Worm (Caenorhabditis elegans) whole organism, L1 larva: Measurements from ENCODE around the gene F35F10.6.
A peak's percentile ranks its signal among the peaks of the same experiment; 100 is the strongest.

Source experiments
- F16B12.6 ChIP-seq: fragments of 150-350 bp; optimal IDR thresholded peaks from 2 replicates; lab custom pipeline; 2014; ENCODE audit warnings: missing biosample characterization, missing genetic modification characterization
- Y116A8C.19 ChIP-seq: sonication (generic microtip); optimal IDR thresholded peaks from 2 replicates; lab custom pipeline; 2016; ENCODE audit warnings: missing compliant biosample characterization, missing genetic modification characterization, borderline replicate concordance
- ama-1 ChIP-seq: fragments of 150-350 bp; optimal IDR thresholded peaks from 2 replicates; lab custom pipeline; 2014
- blmp-1 ChIP-seq: fragments of 150-350 bp; optimal IDR thresholded peaks from 2 replicates; lab custom pipeline; 2014; ENCODE audit warnings: missing biosample characterization, missing genetic modification characterization
- ceh-63 ChIP-seq: fragments of 200-800 bp; sonication (Bioruptor generic); optimal IDR thresholded peaks from 2 replicates; lab custom pipeline; 2018; ENCODE audit warnings: mild to moderate bottlenecking, missing genetic modification characterization, missing compliant biosample characterization
- ceh-82 ChIP-seq, 3 experiments: fragments of 150-350 bp in 1 of 3; sonication (generic microtip) in 2 of 3; optimal IDR thresholded peaks; 2 replicates each; lab custom pipeline; 2014 to 2017; ENCODE audit warnings: missing biosample characterization in 3 of 3, missing genetic modification characterization in 3 of 3
- ceh-88 ChIP-seq: fragments of 200-800 bp; sonication (Bioruptor generic); IDR thresholded peaks from 2 replicates; pipeline ENCODE4 v1.3.6; 2022; ENCODE audit warnings: missing genetic modification characterization, missing compliant biosample characterization
- ceh-90 ChIP-seq: sonication (generic microtip); optimal IDR thresholded peaks from 2 replicates; lab custom pipeline; 2016; ENCODE audit warnings: missing genetic modification characterization, missing compliant biosample characterization
- ces-1 ChIP-seq: fragments of 150-350 bp; optimal IDR thresholded peaks from 2 replicates; lab custom pipeline; 2014; ENCODE audit warnings: missing biosample characterization, missing genetic modification reagents, missing genetic modification characterization
- dsc-1 ChIP-seq: sonication (generic microtip); optimal IDR thresholded peaks from 2 replicates; lab custom pipeline; 2016; ENCODE audit warnings: mild to moderate bottlenecking, missing genetic modification characterization, missing compliant biosample characterization
- efl-1 ChIP-seq, 4 experiments: fragments of 150-350 bp; optimal IDR thresholded peaks in 3 of 4; peaks in 1 of 4; 1 replicate in 1 of 4; 2 replicates in 3 of 4; lab custom pipeline; 2014; ENCODE audit warnings: missing biosample characterization in 2 of 4, missing genetic modification characterization in 2 of 4, missing genetic modification reagents in 2 of 4
- egl-13 ChIP-seq: sonication (generic microtip); optimal IDR thresholded peaks from 2 replicates; lab custom pipeline; 2016; ENCODE audit warnings: missing genotype, missing genetic modification reagents, missing genetic modification characterization, missing compliant biosample characterization
- egl-27 ChIP-seq, 2 experiments: fragments of 150-350 bp in 1 of 2; sonication (generic microtip); optimal IDR thresholded peaks; 3 replicates each; lab custom pipeline; 2017 to 2018; ENCODE audit warnings: missing biosample characterization in 2 of 2, missing genetic modification characterization in 2 of 2, missing genetic modification reagents in 2 of 2
- elt-2 ChIP-seq: sonication (generic microtip); optimal IDR thresholded peaks from 2 replicates; lab custom pipeline; 2016; ENCODE audit warnings: missing genetic modification characterization, mild to moderate bottlenecking, inconsistent platforms, missing compliant biosample characterization, missing genetic modification reagents
- elt-3 ChIP-seq, 6 experiments: fragments of 150-350 bp in 1 of 6; sonication (generic microtip); optimal IDR thresholded peaks; 2 replicates each; lab custom pipeline; 2017 to 2018; ENCODE audit warnings: missing biosample characterization in 6 of 6, missing genetic modification characterization in 6 of 6, inconsistent platforms in 1 of 6
- fos-1 ChIP-seq: fragments of 150-350 bp; optimal IDR thresholded peaks from 2 replicates; lab custom pipeline; 2014; ENCODE audit warnings: missing biosample characterization, missing genetic modification characterization
- grh-1 ChIP-seq: fragments of 200-800 bp; sonication (Bioruptor generic); IDR thresholded peaks from 2 replicates; pipeline ENCODE4 v1.3.6; 2022; ENCODE audit warnings: missing genetic modification reagents, missing genetic modification characterization, missing compliant biosample characterization
- jun-1 ChIP-seq: fragments of 150-350 bp; optimal IDR thresholded peaks from 2 replicates; lab custom pipeline; 2014; ENCODE audit warnings: missing biosample characterization, missing genetic modification reagents, missing genetic modification characterization
- lin-13 ChIP-seq: fragments of 150-350 bp; optimal IDR thresholded peaks from 2 replicates; lab custom pipeline; 2014; ENCODE audit warnings: missing biosample characterization, missing genetic modification reagents, missing genetic modification characterization
- lin-15B ChIP-seq: fragments of 150-350 bp; sonication (generic microtip); optimal IDR thresholded peaks from 3 replicates; lab custom pipeline; 2014; ENCODE audit warnings: missing biosample characterization, missing genetic modification characterization
- lin-35 ChIP-seq, 2 experiments: fragments of 150-350 bp; optimal IDR thresholded peaks; 2 replicates each; lab custom pipeline; 2014; ENCODE audit warnings: missing biosample characterization in 2 of 2, missing genetic modification characterization in 2 of 2, missing genetic modification reagents in 2 of 2
- lir-3 ChIP-seq: sonication (generic microtip); optimal IDR thresholded peaks from 2 replicates; lab custom pipeline; 2016; ENCODE audit warnings: mild to moderate bottlenecking, missing genetic modification characterization, moderate library complexity, missing compliant biosample characterization; ENCODE audit not compliant: poor library complexity
- lsy-2 ChIP-seq, 2 experiments: fragments of 150-350 bp; optimal IDR thresholded peaks; 2 replicates each; lab custom pipeline; 2014; ENCODE audit warnings: missing biosample characterization in 2 of 2, missing genetic modification characterization in 2 of 2
- mab-9 ChIP-seq: fragments of 200-800 bp; sonication (Bioruptor generic); IDR thresholded peaks from 2 replicates; pipeline ENCODE4 v1.3.6; 2022; ENCODE audit warnings: missing genetic modification reagents, missing genetic modification characterization, missing compliant biosample characterization
- mef-2 ChIP-seq: fragments of 150-350 bp; optimal IDR thresholded peaks from 2 replicates; lab custom pipeline; 2014; ENCODE audit warnings: missing biosample characterization, missing genetic modification characterization
- nhr-12 ChIP-seq: sonication (generic microtip); optimal IDR thresholded peaks from 2 replicates; lab custom pipeline; 2017; ENCODE audit warnings: missing biosample characterization, missing genetic modification characterization
- nhr-237 ChIP-seq: fragments of 150-350 bp; optimal IDR thresholded peaks from 2 replicates; lab custom pipeline; 2014; ENCODE audit warnings: missing biosample characterization, missing genetic modification characterization
- nhr-47 ChIP-seq: sonication (generic microtip); optimal IDR thresholded peaks from 2 replicates; lab custom pipeline; 2016; ENCODE audit warnings: mild to moderate bottlenecking, missing genetic modification characterization, moderate library complexity, missing compliant biosample characterization
- nhr-76 ChIP-seq: sonication (generic microtip); optimal IDR thresholded peaks from 2 replicates; lab custom pipeline; 2017; ENCODE audit warnings: missing biosample characterization, missing genetic modification characterization
- nhr-77 ChIP-seq: fragments of 150-350 bp; optimal IDR thresholded peaks from 2 replicates; lab custom pipeline; 2014; ENCODE audit warnings: missing biosample characterization, missing genetic modification characterization
- nhr-84 ChIP-seq: sonication (generic microtip); optimal IDR thresholded peaks from 2 replicates; lab custom pipeline; 2017; ENCODE audit warnings: missing biosample characterization, missing genetic modification characterization
- nhr-85 ChIP-seq: sonication (generic microtip); peaks from one replicate; lab custom pipeline; 2016; ENCODE audit warnings: missing genetic modification characterization, inconsistent platforms, missing compliant biosample characterization
- pag-3 ChIP-seq: sonication (generic microtip); optimal IDR thresholded peaks from 2 replicates; lab custom pipeline; 2017; ENCODE audit warnings: missing genetic modification characterization, mild to moderate bottlenecking, missing compliant biosample characterization, antibody characterized with exemption, borderline replicate concordance; ENCODE audit not compliant: insufficient read depth
- rnt-1 ChIP-seq: sonication (generic microtip); optimal IDR thresholded peaks from 2 replicates; lab custom pipeline; 2016; ENCODE audit warnings: mild to moderate bottlenecking, missing genetic modification characterization, moderate library complexity, missing compliant biosample characterization
- skn-1 ChIP-seq: fragments of 150-350 bp; optimal IDR thresholded peaks from 2 replicates; lab custom pipeline; 2014; ENCODE audit warnings: missing biosample characterization, missing genetic modification characterization
- snu-23 ChIP-seq: sonication (generic microtip); optimal IDR thresholded peaks from 2 replicates; lab custom pipeline; 2016; ENCODE audit warnings: missing genetic modification characterization, missing compliant biosample characterization
- sox-4 ChIP-seq: sonication (generic microtip); optimal IDR thresholded peaks from 2 replicates; lab custom pipeline; 2016; ENCODE audit warnings: missing genetic modification characterization, missing compliant biosample characterization
- unc-30 ChIP-seq: sonication (generic microtip); optimal IDR thresholded peaks from 2 replicates; lab custom pipeline; 2017; ENCODE audit warnings: missing biosample characterization, missing genetic modification characterization
- unc-62 ChIP-seq: fragments of 150-350 bp; optimal IDR thresholded peaks from 2 replicates; lab custom pipeline; 2014; ENCODE audit warnings: missing biosample characterization, missing genetic modification reagents, missing genetic modification characterization
- unc-86 ChIP-seq: sonication (generic microtip); optimal IDR thresholded peaks from 2 replicates; lab custom pipeline; 2016; ENCODE audit warnings: missing genetic modification characterization, missing compliant biosample characterization
- unc-98 ChIP-seq: fragments of 200-800 bp; sonication (Bioruptor generic); IDR thresholded peaks from 2 replicates; pipeline ENCODE4 v1.3.6; 2022; ENCODE audit warnings: missing genetic modification characterization, missing compliant biosample characterization
- vab-15 ChIP-seq: sonication (generic microtip); optimal IDR thresholded peaks from 2 replicates; lab custom pipeline; 2017; ENCODE audit warnings: missing genotype, mild to moderate bottlenecking, missing genetic modification characterization, missing compliant biosample characterization
- xbp-1 ChIP-seq: sonication (generic microtip); optimal IDR thresholded peaks from 2 replicates; lab custom pipeline; 2016; ENCODE audit warnings: missing genetic modification characterization, missing compliant biosample characterization
- zag-1 ChIP-seq: fragments of 150-350 bp; optimal IDR thresholded peaks from 2 replicates; lab custom pipeline; 2014; ENCODE audit warnings: missing biosample characterization, missing genetic modification characterization
- zip-4 ChIP-seq: fragments of 200-800 bp; sonication (Bioruptor generic); optimal IDR thresholded peaks from 2 replicates; lab custom pipeline; 2018; ENCODE audit warnings: mild to moderate bottlenecking, missing genetic modification characterization, moderate library complexity, missing compliant biosample characterization
- ztf-11 ChIP-seq, 2 experiments: sonication (generic microtip); optimal IDR thresholded peaks; 2 replicates each; lab custom pipeline; 2016 to 2017; ENCODE audit warnings: missing genetic modification characterization in 2 of 2, missing biosample characterization in 1 of 2, missing compliant biosample characterization in 1 of 2
- ztf-4 ChIP-seq: fragments of 150-350 bp; optimal IDR thresholded peaks from 2 replicates; lab custom pipeline; 2014; ENCODE audit warnings: missing biosample characterization, missing genetic modification characterization

The F35F10.6 gene

DNA sequence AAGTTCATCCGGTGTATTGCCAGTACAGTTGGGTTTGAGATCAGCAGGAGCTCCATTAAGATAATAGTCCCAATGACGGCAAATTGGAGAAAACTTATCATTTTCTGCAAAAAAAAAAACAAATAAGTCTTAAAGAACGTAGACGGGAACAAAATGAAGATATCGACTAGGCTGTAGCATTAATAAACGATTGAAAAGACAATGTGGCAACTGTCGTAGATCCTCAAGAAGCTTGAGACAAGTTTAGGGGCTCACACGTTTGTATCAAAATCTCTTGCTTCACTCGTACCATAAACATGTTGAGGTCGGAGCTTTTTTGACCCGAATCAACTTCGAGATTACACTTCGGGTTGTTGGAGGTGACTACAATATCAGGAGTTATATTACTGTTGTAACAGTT is 30.8 kb upstream of the F35F10.6 start, which contains the start of gene F35F10.14:
Gene F35F10.14, minus strand, starts transcription at position 101 of the 400 bp plus-strand sequence.
- TF ChIP-seq nhr-12 (tag; lab: Kevin White, UChicago) (no peak), lin-15B (tag; lab: Kevin White, UChicago) (no peak), mef-2 (no peak), snu-23 (GFP tag; lab: Kevin White, UChicago) (no peak), ceh-63 (GFP tag; lab: Kevin White, UChicago) (no peak), unc-62 (no peak), zag-1 (tag; lab: Kevin White, UChicago) (no peak), unc-30 (no peak), ceh-82 (tag; optimal IDR thresholded peaks at IDR 0.05; lab: Kevin White, UChicago) (no peak), nhr-47 (tag; lab: Kevin White, UChicago) (no peak), nhr-84 (tag; lab: Kevin White, UChicago) (no peak), pag-3 (tag; lab: Kevin White, UChicago) (no peak), ceh-90 (tag; lab: Kevin White, UChicago) (no peak)

DNA sequence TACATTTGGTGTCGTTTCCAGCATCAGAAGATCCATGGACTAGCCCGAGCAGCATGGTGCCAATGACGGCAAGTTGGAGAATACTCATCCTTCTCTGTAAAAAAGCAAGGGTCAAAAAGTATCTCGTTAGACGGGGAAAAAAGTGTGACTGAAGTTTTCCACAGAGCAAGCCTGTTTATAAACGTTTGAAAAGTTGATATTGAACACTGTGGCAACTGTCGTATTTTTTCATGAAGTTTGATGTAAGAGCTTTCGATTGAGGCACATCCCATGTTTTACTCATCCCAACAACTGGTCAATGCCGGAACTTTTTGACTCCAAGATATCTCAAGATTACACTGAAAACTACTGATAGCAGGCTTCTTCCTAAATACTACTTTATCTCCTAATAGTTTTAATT is 29.8 kb upstream of the F35F10.6 start, which contains the start of gene F35F10.13:
Gene F35F10.13, minus strand, starts transcription at position 101 of the 400 bp plus-strand sequence.
- TF ChIP-seq nhr-77 (no peak), elt-3 (tag; optimal IDR thresholded peaks at IDR 0.05; lab: Kevin White, UChicago) (no peak), xbp-1 (no peak), snu-23 (GFP tag; lab: Kevin White, UChicago) (no peak), unc-98 (GFP tag; lab: Robert Waterston, UW) (no peak), egl-13 (tag; lab: Kevin White, UChicago) (no peak), ceh-88 (no peak), Y116A8C.19 (tag; lab: Kevin White, UChicago) (no peak), zip-4 (GFP tag; lab: Kevin White, UChicago) (no peak), F16B12.6 (tag; lab: Kevin White, UChicago) (no peak), zag-1 (tag; lab: Kevin White, UChicago) (no peak), ceh-63 (GFP tag; lab: Kevin White, UChicago) (no peak)

DNA sequence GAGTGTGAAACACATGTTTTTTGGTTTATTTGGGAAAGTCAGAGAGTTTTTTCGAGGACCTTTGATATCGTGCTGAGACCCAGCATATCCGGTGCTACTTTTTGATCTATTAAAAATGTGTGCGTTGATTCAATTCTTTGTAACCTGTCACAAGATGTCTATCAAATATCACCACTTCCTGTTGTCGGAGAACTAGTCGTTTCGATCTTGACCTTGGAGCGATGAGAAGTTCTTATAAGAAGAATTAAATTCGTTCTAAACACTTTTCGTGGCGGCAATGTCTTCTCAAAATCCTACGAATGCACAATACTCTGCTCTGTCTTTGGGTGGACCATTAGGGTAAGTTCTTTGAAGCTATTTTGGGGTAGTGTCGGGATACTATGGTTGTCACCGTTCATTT is 26.9 kb upstream of the F35F10.6 start, which contains the start of gene F35F10.1:
Gene F35F10.1, plus strand, starts transcription at position 200 of the 400 bp plus-strand sequence.
- TF ChIP-seq elt-2 (tag; lab: Kevin White, UChicago): no peak
- TF ChIP-seq egl-27 (tag; optimal IDR thresholded peaks at IDR 0.05; lab: Kevin White, UChicago): no peak
- peak; percentile 69 for TF ChIP-seq nhr-85 (tag; lab: Kevin White, UChicago)
- TF ChIP-seq unc-86 (tag; lab: Kevin White, UChicago): no peak
- TF ChIP-seq nhr-76 (tag; lab: Kevin White, UChicago): no peak
- no peak for TF ChIP-seq sox-4 (tag; lab: Kevin White, UChicago)
- peak; percentile 9; the same call in 1 of the 2 replicates for TF ChIP-seq grh-1 (GFP tag; lab: Robert Waterston, UW)
- TF ChIP-seq lir-3: no peak
- TF ChIP-seq elt-3 (tag; optimal IDR thresholded peaks at IDR 0.05; lab: Kevin White, UChicago): no peak
- no peak for TF ChIP-seq rnt-1 (tag; lab: Kevin White, UChicago)
- TF ChIP-seq efl-1 (optimal IDR thresholded peaks at IDR 0.05; lab: Kevin White, UChicago): no peak
- TF ChIP-seq efl-1 (GFP tag; optimal IDR thresholded peaks at IDR 0.05 in 1 of 2; lab: Kevin White, UChicago): no peak
- peak; percentile 37 for TF ChIP-seq blmp-1
- TF ChIP-seq nhr-237 (tag; lab: Kevin White, UChicago): no peak

DNA sequence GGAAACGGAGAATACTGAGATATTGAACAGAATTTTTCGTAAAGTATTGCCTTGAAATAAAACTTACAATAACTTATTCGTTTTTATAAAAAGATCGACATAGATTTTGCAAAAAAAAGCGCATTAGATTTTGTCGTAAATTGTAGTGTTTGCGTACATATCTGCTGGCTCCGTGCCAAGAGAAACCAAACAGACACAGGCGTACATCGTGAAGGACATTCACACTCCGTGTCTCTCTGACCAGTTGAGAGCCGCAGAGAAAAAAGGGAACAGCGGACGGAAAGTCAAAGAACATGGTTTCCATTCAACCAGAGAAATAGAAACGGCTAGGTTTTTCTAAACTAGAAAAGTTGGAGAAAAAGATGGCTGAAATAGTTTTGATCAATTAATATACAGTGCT is 26.1 kb upstream of the F35F10.6 start, which contains the start of gene arrd-19:
Gene arrd-19, minus strand, starts transcription at position 209 of the 400 bp plus-strand sequence.
- peak in 2 of 6 experiments; percentile 5 to 30 for TF ChIP-seq elt-3 (tag; optimal IDR thresholded peaks at IDR 0.05; lab: Kevin White, UChicago)
- TF ChIP-seq skn-1 (tag; lab: Kevin White, UChicago): peak; percentile 52
- no peak for TF ChIP-seq ama-1 (lab: Kevin White, UChicago)
- TF ChIP-seq mab-9: peak; percentile 43; the same call in 1 of the 2 replicates
- TF ChIP-seq lin-35 (GFP tag; optimal IDR thresholded peaks at IDR 0.05; lab: Kevin White, UChicago): peak; percentile 49 to 64
- TF ChIP-seq F16B12.6 (tag; lab: Kevin White, UChicago): peak; percentile 86
- no peak for TF ChIP-seq nhr-76 (tag; lab: Kevin White, UChicago)
- peak; percentile 38 for TF ChIP-seq lin-13 (GFP tag; lab: Kevin White, UChicago)
- no peak for TF ChIP-seq ztf-4 (tag; lab: Kevin White, UChicago)
- TF ChIP-seq dsc-1: peak; percentile 46
- peak; percentile 29 for TF ChIP-seq jun-1 (tag; lab: Kevin White, UChicago)
- peak; percentile 53 for TF ChIP-seq fos-1
- TF ChIP-seq ces-1 (GFP tag; lab: Kevin White, UChicago): no peak
- peak; percentile 78 for TF ChIP-seq rnt-1 (tag; lab: Kevin White, UChicago)
- peak; percentile 75 to 81 for TF ChIP-seq lsy-2 (tag; optimal IDR thresholded peaks at IDR 0.05; lab: Kevin White, UChicago)
- peak in 2 of 3 experiments; percentile 36 to 76 for TF ChIP-seq ceh-82 (tag; optimal IDR thresholded peaks at IDR 0.05; lab: Kevin White, UChicago)
- TF ChIP-seq vab-15 (tag; lab: Kevin White, UChicago): no peak
- TF ChIP-seq elt-2 (tag; lab: Kevin White, UChicago): peak; percentile 16
- no peak for TF ChIP-seq ztf-11 (tag; optimal IDR thresholded peaks at IDR 0.05; lab: Kevin White, UChicago)
